Worm (Caenorhabditis elegans) whole organism, L4 larva: Measurements from ENCODE around the gene smf-3.

Source experiments
- F44E2.7 ChIP-seq: fragments of 200-800 bp; sonication (Bioruptor generic); IDR thresholded peaks from 2 replicates; pipeline ENCODE4 v2.1.2; 2022; ENCODE audit warnings: missing genetic modification characterization, missing compliant biosample characterization
- R02D3.7 ChIP-seq: fragments of 150-350 bp; sonication (generic microtip); optimal IDR thresholded peaks from 3 replicates; lab custom pipeline; 2014; ENCODE audit warnings: missing biosample characterization, missing genetic modification characterization
- Y105C5A.15 ChIP-seq: fragments of 200-800 bp; sonication (Bioruptor generic); IDR thresholded peaks from 2 replicates; pipeline ENCODE4 v1.3.6; 2022; ENCODE audit warnings: missing genetic modification characterization, missing compliant biosample characterization
- Y48G9A.11 ChIP-seq: fragments of 200-800 bp; sonication (Bioruptor generic); IDR thresholded peaks from 2 replicates; pipeline ENCODE4 v1.3.6; 2022; ENCODE audit warnings: missing genetic modification reagents, missing genetic modification characterization, missing compliant biosample characterization
- Y5F2A.4 ChIP-seq: fragments of 200-800 bp; sonication (Bioruptor generic); optimal IDR thresholded peaks from 2 replicates; lab custom pipeline; 2018; ENCODE audit warnings: mild to moderate bottlenecking, missing genetic modification characterization, missing compliant biosample characterization
- Y75B8A.6 ChIP-seq: fragments of 200-800 bp; sonication (Bioruptor generic); IDR thresholded peaks from 2 replicates; pipeline ENCODE4 v1.3.6; 2022; ENCODE audit warnings: missing genetic modification reagents, missing genetic modification characterization, missing compliant biosample characterization
- ZK337.2 ChIP-seq: fragments of 200-800 bp; sonication (Bioruptor generic); IDR thresholded peaks from 2 replicates; pipeline ENCODE4 v1.3.6; 2022; ENCODE audit warnings: missing genetic modification reagents, missing genetic modification characterization, missing compliant biosample characterization
- ZK546.5 ChIP-seq, 2 experiments: sonication (generic microtip); optimal IDR thresholded peaks; 2 replicates each; lab custom pipeline; 2017; ENCODE audit warnings: missing biosample characterization in 2 of 2, missing genetic modification characterization in 2 of 2
- aha-1 ChIP-seq: fragments of 150-350 bp; peaks from one replicate; lab custom pipeline; 2014; ENCODE audit warnings: missing biosample characterization, missing genetic modification characterization
- aly-2 ChIP-seq: sonication (generic microtip); optimal IDR thresholded peaks from 2 replicates; lab custom pipeline; 2018; ENCODE audit warnings: missing biosample characterization, missing genetic modification characterization
- ama-1 ChIP-seq: fragments of 150-350 bp; optimal IDR thresholded peaks from 2 replicates; lab custom pipeline; 2014; ENCODE audit warnings: inconsistent platforms, mixed read lengths
- arid-1 ChIP-seq: fragments of 200-800 bp; sonication (Bioruptor generic); conservative IDR thresholded peaks from 2 replicates; pipeline ENCODE4 v1.3.6; 2022; ENCODE audit warnings: missing genetic modification reagents, missing genetic modification characterization, missing compliant biosample characterization
- attf-4 ChIP-seq: sonication (generic microtip); optimal IDR thresholded peaks from 3 replicates; lab custom pipeline; 2017; ENCODE audit warnings: missing biosample characterization, missing genetic modification characterization
- ceh-28 ChIP-seq: fragments of 150-350 bp; optimal IDR thresholded peaks from 2 replicates; lab custom pipeline; 2014; ENCODE audit warnings: missing biosample characterization, missing genetic modification reagents, missing genetic modification characterization
- cey-2 ChIP-seq: sonication (generic microtip); optimal IDR thresholded peaks from 3 replicates; lab custom pipeline; 2017; ENCODE audit warnings: missing genetic modification characterization, mild to moderate bottlenecking, missing compliant biosample characterization, antibody characterized with exemption, borderline replicate concordance; ENCODE audit not compliant: insufficient read depth
- ctbp-1 ChIP-seq: fragments of 200-800 bp; sonication (Bioruptor generic); IDR thresholded peaks from 2 replicates; pipeline ENCODE4 v1.3.6; 2022; ENCODE audit warnings: missing genetic modification reagents, missing genetic modification characterization, missing compliant biosample characterization
- daf-16 ChIP-seq, 3 experiments: sonication (generic microtip); optimal IDR thresholded peaks; 2 replicates each; lab custom pipeline; 2016 to 2017; ENCODE audit warnings: missing genetic modification characterization in 3 of 3, missing genetic modification reagents in 3 of 3, mild to moderate bottlenecking in 2 of 3, missing compliant biosample characterization in 2 of 3, missing biosample characterization in 1 of 3, moderate library complexity in 1 of 3
- dpl-1 ChIP-seq: fragments of 150-350 bp; optimal IDR thresholded peaks from 2 replicates; lab custom pipeline; 2014; ENCODE audit warnings: missing biosample characterization, missing genetic modification reagents, missing genetic modification characterization
- duxl-1 ChIP-seq: sonication (generic microtip); optimal IDR thresholded peaks from 2 replicates; lab custom pipeline; 2016; ENCODE audit warnings: mild to moderate bottlenecking, missing genetic modification characterization, moderate library complexity, missing compliant biosample characterization; ENCODE audit not compliant: poor library complexity
- egl-27 ChIP-seq: sonication (generic microtip); optimal IDR thresholded peaks from 3 replicates; lab custom pipeline; 2017; ENCODE audit warnings: missing biosample characterization, missing genetic modification reagents, missing genetic modification characterization
- egl-43 ChIP-seq: fragments of 200-800 bp; sonication (Bioruptor generic); IDR thresholded peaks from 2 replicates; pipeline ENCODE4 v1.3.6; 2022; ENCODE audit warnings: missing genetic modification reagents, missing genetic modification characterization, missing compliant biosample characterization
- gei-8 ChIP-seq: fragments of 200-800 bp; sonication (Bioruptor generic); optimal IDR thresholded peaks from 2 replicates; lab custom pipeline; 2018; ENCODE audit warnings: mild to moderate bottlenecking, missing genetic modification characterization, missing compliant biosample characterization
- hif-1 ChIP-seq, 2 experiments: sonication (generic microtip); optimal IDR thresholded peaks; 2 replicates each; lab custom pipeline; 2016 to 2017; ENCODE audit warnings: missing compliant biosample characterization in 2 of 2, missing genetic modification characterization in 2 of 2, missing genetic modification reagents in 2 of 2, missing genotype in 2 of 2, mild to moderate bottlenecking in 1 of 2
- hlh-30 ChIP-seq: sonication (generic microtip); optimal IDR thresholded peaks from 2 replicates; lab custom pipeline; 2017; ENCODE audit warnings: antibody characterized with exemption, mild to moderate bottlenecking, missing genetic modification characterization, missing compliant biosample characterization; ENCODE audit not compliant: insufficient read depth
- jun-1 ChIP-seq: fragments of 150-350 bp; optimal IDR thresholded peaks from 2 replicates; lab custom pipeline; 2014; ENCODE audit warnings: missing biosample characterization, missing genetic modification reagents, missing genetic modification characterization
- lin-1 ChIP-seq: fragments of 200-800 bp; sonication (Bioruptor generic); IDR thresholded peaks from 2 replicates; pipeline ENCODE4 v1.3.6; 2022; ENCODE audit warnings: missing genetic modification reagents, missing genetic modification characterization, missing compliant biosample characterization
- lin-13 ChIP-seq: fragments of 150-350 bp; optimal IDR thresholded peaks from 2 replicates; lab custom pipeline; 2014; ENCODE audit warnings: missing biosample characterization, missing genetic modification reagents, missing genetic modification characterization
- lin-38 ChIP-seq: fragments of 200-800 bp; sonication (Bioruptor generic); IDR thresholded peaks from 2 replicates; pipeline ENCODE4 v1.3.6; 2022; ENCODE audit warnings: missing genetic modification reagents, missing genetic modification characterization, missing compliant biosample characterization
- madf-9 ChIP-seq: fragments of 200-800 bp; sonication (Bioruptor generic); conservative IDR thresholded peaks from 2 replicates; pipeline ENCODE4 v1.3.6; 2022; ENCODE audit warnings: missing genetic modification reagents, missing genetic modification characterization, missing compliant biosample characterization
- mdl-1 ChIP-seq, 2 experiments: fragments of 150-350 bp in 1 of 2; sonication (generic microtip) in 1 of 2; optimal IDR thresholded peaks; 2 replicates each; lab custom pipeline; 2014 to 2017; ENCODE audit warnings: missing biosample characterization in 2 of 2, missing genetic modification characterization in 2 of 2
- mep-1 ChIP-seq: fragments of 150-350 bp; sonication (generic microtip); optimal IDR thresholded peaks from 3 replicates; lab custom pipeline; 2014; ENCODE audit warnings: missing biosample characterization, missing genetic modification characterization
- mes-2 ChIP-seq: sonication (generic microtip); optimal IDR thresholded peaks from 2 replicates; lab custom pipeline; 2016; ENCODE audit warnings: missing genotype, mild to moderate bottlenecking, missing genetic modification characterization, missing compliant biosample characterization; ENCODE audit not compliant: poor library complexity, severe bottlenecking
- nhr-25 ChIP-seq: sonication (generic microtip); optimal IDR thresholded peaks from 2 replicates; lab custom pipeline; 2017; ENCODE audit warnings: missing genetic modification characterization, mild to moderate bottlenecking, missing compliant biosample characterization, antibody characterized with exemption, moderate library complexity, borderline replicate concordance; ENCODE audit not compliant: insufficient read depth
- nhr-6 ChIP-seq: fragments of 150-350 bp; optimal IDR thresholded peaks from 2 replicates; lab custom pipeline; 2014; ENCODE audit warnings: missing biosample characterization, missing genetic modification characterization
- set-16 ChIP-seq: fragments of 200-800 bp; sonication (Bioruptor generic); IDR thresholded peaks from 2 replicates; pipeline ENCODE4 v1.3.6; 2022; ENCODE audit warnings: missing genetic modification reagents, missing genetic modification characterization, missing compliant biosample characterization
- skn-1 ChIP-seq: fragments of 150-350 bp; optimal IDR thresholded peaks from 2 replicates; lab custom pipeline; 2014; ENCODE audit warnings: missing biosample characterization, missing genetic modification characterization
- snpc-1.2 ChIP-seq: fragments of 200-800 bp; sonication (Bioruptor generic); IDR thresholded peaks from 2 replicates; pipeline ENCODE4 v1.3.6; 2022; ENCODE audit warnings: missing genetic modification reagents, missing genetic modification characterization, missing compliant biosample characterization
- snpc-4 ChIP-seq: fragments of 150-350 bp; optimal IDR thresholded peaks from 2 replicates; lab custom pipeline; 2014; ENCODE audit warnings: missing biosample characterization, missing genetic modification characterization
- spr-1 ChIP-seq: sonication (generic microtip); optimal IDR thresholded peaks from 2 replicates; lab custom pipeline; 2016; ENCODE audit warnings: mild to moderate bottlenecking, missing genetic modification characterization, missing compliant biosample characterization
- spr-3 ChIP-seq: fragments of 200-800 bp; sonication (Bioruptor generic); optimal IDR thresholded peaks from 2 replicates; lab custom pipeline; 2018; ENCODE audit warnings: mild to moderate bottlenecking, missing genetic modification characterization, missing compliant biosample characterization
- tra-1 ChIP-seq: fragments of 200-800 bp; sonication (Bioruptor generic); IDR thresholded peaks from 2 replicates; pipeline ENCODE4 v1.3.6; 2022; ENCODE audit warnings: missing genetic modification reagents, missing genetic modification characterization, missing compliant biosample characterization
- unc-39 ChIP-seq: sonication (generic microtip); optimal IDR thresholded peaks from 2 replicates; lab custom pipeline; 2017; ENCODE audit warnings: missing biosample characterization, missing genetic modification characterization
- unc-62 ChIP-seq, 3 experiments: fragments of 150-350 bp in 1 of 3; sonication (generic microtip); optimal IDR thresholded peaks in 2 of 3; peaks in 1 of 3; 1 replicate in 1 of 3; 2 replicates in 2 of 3; lab custom pipeline; 2014 to 2017; ENCODE audit warnings: missing biosample characterization in 3 of 3, missing genetic modification characterization in 3 of 3, missing genetic modification reagents in 3 of 3, missing genotype in 1 of 3

smf-3 gene

ce11 chrIV:2640950-2641349 lies 22.3 kb downstream of the smf-3 start, which contains the start of the genes mdf-2 and nduv-3 (continued):
- no peak for TF ChIP-seq ZK546.5 (tag; optimal IDR thresholded peaks at IDR 0.05; lab: Kevin White, UChicago)
- no peak for TF ChIP-seq egl-27 (tag; lab: Kevin White, UChicago)
- TF ChIP-seq gei-8 (GFP tag; lab: Kevin White, UChicago), result no peak
- no peak for TF ChIP-seq lin-1 (GFP tag; lab: Robert Waterston, UW)
- TF ChIP-seq R02D3.7 (tag; lab: Kevin White, UChicago), result no peak
- no peak for TF ChIP-seq tra-1 (GFP tag; lab: Robert Waterston, UW)
- TF ChIP-seq set-16 (GFP tag; lab: Robert Waterston, UW), result no peak
- TF ChIP-seq snpc-4 (tag; lab: Kevin White, UChicago), result no peak
- no peak for TF ChIP-seq Y5F2A.4 (GFP tag; lab: Kevin White, UChicago)
- no peak for TF ChIP-seq spr-3 (GFP tag; lab: Kevin White, UChicago)
- peak; percentile 74 for TF ChIP-seq mep-1 (tag; lab: Kevin White, UChicago)
- TF ChIP-seq unc-39, result no peak

- no peak for TF ChIP-seq aly-2 (tag; lab: Kevin White, UChicago)
- TF ChIP-seq ama-1 (lab: Kevin White, UChicago), result peak; percentile 23
- no peak for TF ChIP-seq duxl-1 (tag; lab: Kevin White, UChicago)
- peak; percentile 90 for TF ChIP-seq Y48G9A.11 (GFP tag; lab: Robert Waterston, UW)
- TF ChIP-seq nhr-25, result no peak
- no peak for TF ChIP-seq nhr-6 (tag; lab: Kevin White, UChicago)
- peak; percentile 2 for TF ChIP-seq mes-2
- TF ChIP-seq lin-38 (GFP tag; lab: Robert Waterston, UW), result peak; percentile 40
- TF ChIP-seq spr-1 (tag; lab: Kevin White, UChicago), result no peak
- TF ChIP-seq F44E2.7 (GFP tag; lab: Robert Waterston, UW), result no peak
- no peak for TF ChIP-seq cey-2 (tag; lab: Kevin White, UChicago)
- no peak for TF ChIP-seq hif-1 (tag; optimal IDR thresholded peaks at IDR 0.05; lab: Kevin White, UChicago)
- no peak for TF ChIP-seq snpc-1.2 (GFP tag; lab: Robert Waterston, UW)
- TF ChIP-seq Y75B8A.6 (GFP tag; lab: Robert Waterston, UW), result no peak
- TF ChIP-seq aha-1 (tag; lab: Kevin White, UChicago), result peak; percentile 77
- peak; percentile 8 for TF ChIP-seq dpl-1 (GFP tag; lab: Kevin White, UChicago)
Measured at ce11 chrIV:2642054-2642453, 23.4 kb downstream of the smf-3 start.

ce11 chrIV:2642673-2643072 lies 24.0 kb downstream of the smf-3 start, which contains the start of gene ric-8:
Gene ric-8, plus strand, starts transcription at chrIV:2642973.
- TF ChIP-seq Y105C5A.15 (GFP tag; lab: Robert Waterston, UW) (no peak), Y48G9A.11 (GFP tag; lab: Robert Waterston, UW) (peak; percentile 40; the same call in 1 of the 2 replicates)

ce11 chrIV:2650031-2650430 lies 31.4 kb downstream of the smf-3 start:
- no peak for TF ChIP-seq lin-38 (GFP tag; lab: Robert Waterston, UW)
- peak; percentile 78 for TF ChIP-seq ceh-28 (tag; lab: Kevin White, UChicago)
- peak in 1 of 2 experiments; percentile 19 for TF ChIP-seq unc-62 (GFP tag; optimal IDR thresholded peaks at IDR 0.05 in 1 of 2; lab: Kevin White, UChicago)
- no peak for TF ChIP-seq unc-62 (tag; optimal IDR thresholded peaks at IDR 0.05; lab: Kevin White, UChicago)
- TF ChIP-seq jun-1, result no peak

ce11 chrIV:2654965-2655364 lies 36.3 kb downstream of the smf-3 start:
- TF ChIP-seq egl-43 (peak; percentile 34; the same call in 1 of the 2 replicates), hlh-30 (tag; lab: Kevin White, UChicago) (no peak), skn-1 (no peak), lin-13 (GFP tag; lab: Kevin White, UChicago) (peak; percentile 34), ZK337.2 (GFP tag; lab: Robert Waterston, UW) (no peak), madf-9 (no peak), daf-16 (GFP tag; optimal IDR thresholded peaks at IDR 0.05; lab: Kevin White, UChicago) (no peak), daf-16 (tag; optimal IDR thresholded peaks at IDR 0.05; lab: Kevin White, UChicago) (no peak), jun-1 (no peak), attf-4 (tag; lab: Kevin White, UChicago) (no peak), arid-1 (GFP tag; lab: Robert Waterston, UW) (0 out of 2 replicates have a peak, but pooled peaks have one; percentile 25), ctbp-1 (GFP tag; lab: Robert Waterston, UW) (no peak), mdl-1 (tag; optimal IDR thresholded peaks at IDR 0.05; lab: Kevin White, UChicago) (no peak), set-16 (GFP tag; lab: Robert Waterston, UW) (no peak)
